Worm (Caenorhabditis elegans) whole organism, L4 larva: ENCODE results near the gene ZC513.14.

ENCODE experiments used
- D1046.2 ChIP-seq: fragments of 200-800 bp; sonication (Bioruptor generic); IDR thresholded peaks from 2 replicates; pipeline ENCODE4 v1.3.6; 2022; ENCODE audit warnings: missing genetic modification characterization, missing compliant biosample characterization
- R02D3.7 ChIP-seq: fragments of 150-350 bp; sonication (generic microtip); optimal IDR thresholded peaks from 3 replicates; lab custom pipeline; 2014; ENCODE audit warnings: missing biosample characterization, missing genetic modification characterization
- ZK337.2 ChIP-seq: fragments of 200-800 bp; sonication (Bioruptor generic); IDR thresholded peaks from 2 replicates; pipeline ENCODE4 v1.3.6; 2022; ENCODE audit warnings: missing genetic modification reagents, missing genetic modification characterization, missing compliant biosample characterization
- aha-1 ChIP-seq: fragments of 150-350 bp; peaks from one replicate; lab custom pipeline; 2014; ENCODE audit warnings: missing biosample characterization, missing genetic modification characterization
- aly-2 ChIP-seq: sonication (generic microtip); optimal IDR thresholded peaks from 2 replicates; lab custom pipeline; 2018; ENCODE audit warnings: missing biosample characterization, missing genetic modification characterization
- ama-1 ChIP-seq: fragments of 150-350 bp; optimal IDR thresholded peaks from 2 replicates; lab custom pipeline; 2014; ENCODE audit warnings: inconsistent platforms, mixed read lengths
- attf-4 ChIP-seq: sonication (generic microtip); optimal IDR thresholded peaks from 3 replicates; lab custom pipeline; 2017; ENCODE audit warnings: missing biosample characterization, missing genetic modification characterization
- ceh-62 ChIP-seq: sonication (generic microtip); optimal IDR thresholded peaks from 2 replicates; lab custom pipeline; 2017; ENCODE audit warnings: missing biosample characterization, missing genetic modification characterization
- ces-1 ChIP-seq: fragments of 150-350 bp; sonication (generic microtip); optimal IDR thresholded peaks from 4 replicates; lab custom pipeline; 2014; ENCODE audit warnings: missing biosample characterization, missing genetic modification reagents, missing genetic modification characterization
- daf-12 ChIP-seq: fragments of 150-350 bp; optimal IDR thresholded peaks from 2 replicates; lab custom pipeline; 2014; ENCODE audit warnings: missing biosample characterization, missing genetic modification reagents, missing genetic modification characterization
- daf-16 ChIP-seq, 3 experiments: sonication (generic microtip); optimal IDR thresholded peaks; 2 replicates each; lab custom pipeline; 2016 to 2017; ENCODE audit warnings: missing genetic modification characterization in 3 of 3, missing genetic modification reagents in 3 of 3, mild to moderate bottlenecking in 2 of 3, missing compliant biosample characterization in 2 of 3, missing biosample characterization in 1 of 3, moderate library complexity in 1 of 3
- dmd-6 ChIP-seq: fragments of 200-800 bp; sonication (Bioruptor generic); IDR thresholded peaks from 2 replicates; pipeline ENCODE4 v1.3.6; 2022; ENCODE audit warnings: missing genetic modification reagents, missing genetic modification characterization, missing compliant biosample characterization
- dmd-8 ChIP-seq: fragments of 200-800 bp; sonication (Bioruptor generic); IDR thresholded peaks from 2 replicates; pipeline ENCODE4 v1.3.6; 2022; ENCODE audit warnings: missing genetic modification characterization, missing compliant biosample characterization
- dmd-9 ChIP-seq: fragments of 200-800 bp; sonication (Bioruptor generic); IDR thresholded peaks from 2 replicates; pipeline ENCODE4 v1.3.6; 2022; ENCODE audit warnings: missing genetic modification reagents, missing genetic modification characterization, missing compliant biosample characterization
- dpl-1 ChIP-seq: fragments of 150-350 bp; optimal IDR thresholded peaks from 2 replicates; lab custom pipeline; 2014; ENCODE audit warnings: missing biosample characterization, missing genetic modification reagents, missing genetic modification characterization
- dve-1 ChIP-seq: sonication (generic microtip); optimal IDR thresholded peaks from 2 replicates; lab custom pipeline; 2017; ENCODE audit warnings: antibody characterized with exemption, mild to moderate bottlenecking, missing genetic modification characterization, missing compliant biosample characterization; ENCODE audit not compliant: insufficient read depth
- egl-43 ChIP-seq: fragments of 200-800 bp; sonication (Bioruptor generic); IDR thresholded peaks from 2 replicates; pipeline ENCODE4 v1.3.6; 2022; ENCODE audit warnings: missing genetic modification reagents, missing genetic modification characterization, missing compliant biosample characterization
- hif-1 ChIP-seq, 2 experiments: sonication (generic microtip); optimal IDR thresholded peaks; 2 replicates each; lab custom pipeline; 2016 to 2017; ENCODE audit warnings: missing compliant biosample characterization in 2 of 2, missing genetic modification characterization in 2 of 2, missing genetic modification reagents in 2 of 2, missing genotype in 2 of 2, mild to moderate bottlenecking in 1 of 2
- hlh-30 ChIP-seq: sonication (generic microtip); optimal IDR thresholded peaks from 2 replicates; lab custom pipeline; 2017; ENCODE audit warnings: antibody characterized with exemption, mild to moderate bottlenecking, missing genetic modification characterization, missing compliant biosample characterization; ENCODE audit not compliant: insufficient read depth
- lin-15B ChIP-seq: fragments of 150-350 bp; sonication (generic microtip); optimal IDR thresholded peaks from 3 replicates; lab custom pipeline; 2014; ENCODE audit warnings: missing biosample characterization, missing genetic modification characterization
- lin-38 ChIP-seq: fragments of 200-800 bp; sonication (Bioruptor generic); IDR thresholded peaks from 2 replicates; pipeline ENCODE4 v1.3.6; 2022; ENCODE audit warnings: missing genetic modification reagents, missing genetic modification characterization, missing compliant biosample characterization
- lin-39 ChIP-seq: fragments of 150-350 bp; optimal IDR thresholded peaks from 2 replicates; lab custom pipeline; 2014; ENCODE audit warnings: missing biosample characterization, missing genetic modification reagents, missing genetic modification characterization
- lsy-2 ChIP-seq, 2 experiments: fragments of 150-350 bp in 1 of 2; sonication (generic microtip) in 1 of 2; optimal IDR thresholded peaks; 2 replicates each; lab custom pipeline; 2014 to 2017; ENCODE audit warnings: missing biosample characterization in 2 of 2, missing genetic modification characterization in 2 of 2
- mes-2 ChIP-seq: sonication (generic microtip); optimal IDR thresholded peaks from 2 replicates; lab custom pipeline; 2016; ENCODE audit warnings: missing genotype, mild to moderate bottlenecking, missing genetic modification characterization, missing compliant biosample characterization; ENCODE audit not compliant: poor library complexity, severe bottlenecking
- nhr-111 ChIP-seq: fragments of 200-800 bp; sonication (Bioruptor generic); optimal IDR thresholded peaks from 2 replicates; lab custom pipeline; 2018; ENCODE audit warnings: mild to moderate bottlenecking, missing genetic modification characterization, missing compliant biosample characterization
- nhr-28 ChIP-seq: fragments of 150-350 bp; optimal IDR thresholded peaks from 2 replicates; lab custom pipeline; 2014; ENCODE audit warnings: missing biosample characterization, missing genetic modification characterization
- nhr-42 ChIP-seq: fragments of 200-800 bp; sonication (Bioruptor generic); IDR thresholded peaks from 2 replicates; pipeline ENCODE4 v1.3.6; 2022; ENCODE audit warnings: missing genetic modification characterization, missing compliant biosample characterization
- nhr-6 ChIP-seq: fragments of 150-350 bp; optimal IDR thresholded peaks from 2 replicates; lab custom pipeline; 2014; ENCODE audit warnings: missing biosample characterization, missing genetic modification characterization
- pha-4 ChIP-seq, 2 experiments: fragments of 150-350 bp in 1 of 2; fragments of 200-800 bp in 1 of 2; sonication (Bioruptor generic) in 1 of 2; IDR thresholded peaks in 1 of 2; optimal IDR thresholded peaks in 1 of 2; 2 replicates each; pipeline versions ENCODE4 v1.3.6 to Lab custom; 2014 to 2022; ENCODE audit warnings: missing genetic modification characterization in 2 of 2, missing genetic modification reagents in 2 of 2, missing biosample characterization in 1 of 2, missing compliant biosample characterization in 1 of 2
- pqm-1 ChIP-seq: sonication (generic microtip); optimal IDR thresholded peaks from 2 replicates; lab custom pipeline; 2017; ENCODE audit warnings: missing biosample characterization, missing genetic modification characterization
- snpc-1.2 ChIP-seq: fragments of 200-800 bp; sonication (Bioruptor generic); IDR thresholded peaks from 2 replicates; pipeline ENCODE4 v1.3.6; 2022; ENCODE audit warnings: missing genetic modification reagents, missing genetic modification characterization, missing compliant biosample characterization
- spr-3 ChIP-seq: fragments of 200-800 bp; sonication (Bioruptor generic); optimal IDR thresholded peaks from 2 replicates; lab custom pipeline; 2018; ENCODE audit warnings: mild to moderate bottlenecking, missing genetic modification characterization, missing compliant biosample characterization
- tra-1 ChIP-seq: fragments of 200-800 bp; sonication (Bioruptor generic); IDR thresholded peaks from 2 replicates; pipeline ENCODE4 v1.3.6; 2022; ENCODE audit warnings: missing genetic modification reagents, missing genetic modification characterization, missing compliant biosample characterization
- unc-39 ChIP-seq: sonication (generic microtip); optimal IDR thresholded peaks from 2 replicates; lab custom pipeline; 2017; ENCODE audit warnings: missing biosample characterization, missing genetic modification characterization
- unc-62 ChIP-seq, 3 experiments: fragments of 150-350 bp in 1 of 3; sonication (generic microtip); optimal IDR thresholded peaks in 2 of 3; peaks in 1 of 3; 1 replicate in 1 of 3; 2 replicates in 2 of 3; lab custom pipeline; 2014 to 2017; ENCODE audit warnings: missing biosample characterization in 3 of 3, missing genetic modification characterization in 3 of 3, missing genetic modification reagents in 3 of 3, missing genotype in 1 of 3
- zag-1 ChIP-seq: fragments of 150-350 bp; optimal IDR thresholded peaks from 2 replicates; lab custom pipeline; 2014; ENCODE audit warnings: missing biosample characterization, missing genetic modification characterization
- zip-11 ChIP-seq: fragments of 200-800 bp; sonication (Bioruptor generic); IDR thresholded peaks from 2 replicates; pipeline ENCODE4 v1.3.6; 2022; ENCODE audit warnings: missing genetic modification characterization, missing compliant biosample characterization
- ztf-7 ChIP-seq: fragments of 150-350 bp; optimal IDR thresholded peaks from 2 replicates; lab custom pipeline; 2014; ENCODE audit warnings: missing biosample characterization, missing genetic modification characterization

ZC513.14 gene

ce11 chrV:8025259-8025658 lies 10.6 kb downstream of the ZC513.14 start:
- TF ChIP-seq unc-39 (no peak), hlh-30 (tag; lab: Kevin White, UChicago) (peak; percentile 23), ceh-62 (no peak), ztf-7 (tag; lab: Kevin White, UChicago) (peak; percentile 83), snpc-1.2 (GFP tag; lab: Robert Waterston, UW) (no peak), hif-1 (tag; optimal IDR thresholded peaks at IDR 0.05; lab: Kevin White, UChicago) (peak in 1 of 2 experiments; percentile 43), attf-4 (tag; lab: Kevin White, UChicago) (no peak), nhr-28 (peak; percentile 64), zag-1 (tag; lab: Kevin White, UChicago) (no peak), lin-15B (no peak), tra-1 (GFP tag; lab: Robert Waterston, UW) (no peak), ZK337.2 (GFP tag; lab: Robert Waterston, UW) (no peak), dve-1 (tag; lab: Kevin White, UChicago) (no peak)

- peak; percentile 38 for TF ChIP-seq dpl-1 (GFP tag; lab: Kevin White, UChicago)
- TF ChIP-seq lin-39 (tag; lab: Kevin White, UChicago), result no peak
- no peak for TF ChIP-seq pha-4 (GFP tag; IDR thresholded peaks at IDR 0.05; lab: Robert Waterston, UW)
- TF ChIP-seq pha-4 (tag; optimal IDR thresholded peaks at IDR 0.05; lab: Kevin White, UChicago), result no peak
- peak; percentile 56 for TF ChIP-seq aha-1
- no peak for TF ChIP-seq dmd-8 (GFP tag; lab: Robert Waterston, UW)
- TF ChIP-seq unc-62 (GFP tag; optimal IDR thresholded peaks at IDR 0.05 in 1 of 2; lab: Kevin White, UChicago), result peak in 1 of 2 experiments; percentile 46
- TF ChIP-seq unc-62 (tag; optimal IDR thresholded peaks at IDR 0.05; lab: Kevin White, UChicago), result no peak
- peak; percentile 5 for TF ChIP-seq mes-2
- TF ChIP-seq nhr-111 (GFP tag; lab: Kevin White, UChicago), result no peak
- peak; percentile 83 for TF ChIP-seq R02D3.7 (tag; lab: Kevin White, UChicago)
- no peak for TF ChIP-seq egl-43 (GFP tag; lab: Robert Waterston, UW)
- TF ChIP-seq ces-1 (GFP tag; lab: Kevin White, UChicago), result no peak
- TF ChIP-seq ama-1 (lab: Kevin White, UChicago), result no peak
- no peak for TF ChIP-seq spr-3 (GFP tag; lab: Kevin White, UChicago)
- peak in 1 of 2 experiments; percentile 87 for TF ChIP-seq lsy-2 (tag; optimal IDR thresholded peaks at IDR 0.05; lab: Kevin White, UChicago)
- TF ChIP-seq zag-1 (tag; lab: Kevin White, UChicago), result no peak
- TF ChIP-seq nhr-42, result no peak
- no peak for TF ChIP-seq daf-12
- peak; percentile 31; the same call in 1 of the 2 replicates for TF ChIP-seq lin-38 (GFP tag; lab: Robert Waterston, UW)
- TF ChIP-seq D1046.2 (GFP tag; lab: Robert Waterston, UW), result no peak
Measured at ce11 chrV:8024752-8025151, 11.1 kb downstream of the ZC513.14 start, which contains the start of gene F43H9.3. Gene F43H9.3, minus strand, starts transcription at chrV:8024940.

ce11 chrV:8022040-8022439 lies 13.8 kb downstream of the ZC513.14 start, which contains the start of gene ech-3:
Gene ech-3, plus strand, starts transcription at chrV:8022217.
- peak; percentile 25 for TF ChIP-seq pqm-1
- no peak for TF ChIP-seq hlh-30 (tag; lab: Kevin White, UChicago)
- no peak for TF ChIP-seq nhr-6 (tag; lab: Kevin White, UChicago)
- no peak for TF ChIP-seq ces-1 (GFP tag; lab: Kevin White, UChicago)
- no peak for TF ChIP-seq zip-11 (GFP tag; lab: Robert Waterston, UW)
- TF ChIP-seq nhr-28, result peak; percentile 14
- TF ChIP-seq aly-2 (tag; lab: Kevin White, UChicago), result no peak
- no peak for TF ChIP-seq daf-16 (GFP tag; optimal IDR thresholded peaks at IDR 0.05; lab: Kevin White, UChicago)
- TF ChIP-seq daf-16 (tag; optimal IDR thresholded peaks at IDR 0.05; lab: Kevin White, UChicago), result peak; percentile 59
- TF ChIP-seq dmd-9 (GFP tag; lab: Robert Waterston, UW), result no peak
- TF ChIP-seq ama-1 (lab: Kevin White, UChicago), result no peak
- TF ChIP-seq dmd-6 (GFP tag; lab: Robert Waterston, UW), result peak; percentile 15; the same call in 1 of the 2 replicates
- TF ChIP-seq dve-1 (tag; lab: Kevin White, UChicago), result peak; percentile 33
